Fruit fly (Drosophila melanogaster): ENCODE results near the gene eIF5B.
A peak's percentile ranks its signal among the peaks of the same experiment; 100 is the strongest.

The eIF5B gene

dm6 chr3L:3418207-3419086, 42.3 kb downstream of the eIF5B start (continued):
- TF ChIP-seq Scr (GFP tag; IDR thresholded peaks at IDR 0.05; ENCODE audit: partially characterized antibody) (no peak), CG17829 (tag; optimal IDR thresholded peaks at IDR 0.05) (peak; percentile 3), Elba2 (GFP tag; optimal IDR thresholded peaks at IDR 0.05) (no peak), CG14710 (tag; optimal IDR thresholded peaks at IDR 0.05) (peak; percentile 3), CG1792 (GFP tag; optimal IDR thresholded peaks at IDR 0.05) (peak; percentile 66), jing (GFP tag; optimal IDR thresholded peaks at IDR 0.05) (peak; percentile 23), CG11398 (GFP tag; optimal IDR thresholded peaks at IDR 0.05) (peak; percentile 34), caup (GFP tag; optimal IDR thresholded peaks at IDR 0.05; ENCODE audit: severe bottlenecking) (peak; percentile 86), CG31224 (GFP tag; IDR thresholded peaks at IDR 0.05) (peak; percentile 69), HmgD (GFP tag; optimal IDR thresholded peaks at IDR 0.05) (no peak), en (GFP tag; optimal IDR thresholded peaks at IDR 0.05) (no peak), CG9609 (GFP tag; optimal IDR thresholded peaks at IDR 0.05) (peak; percentile 67), CG13624 (GFP tag; optimal IDR thresholded peaks at IDR 0.05) (peak; percentile 75), CG31388 (GFP tag; optimal IDR thresholded peaks at IDR 0.05) (no peak), Sox100B (GFP tag; optimal IDR thresholded peaks at IDR 0.05) (peak; percentile 51), CG2678 (tag; optimal IDR thresholded peaks at IDR 0.05) (peak; percentile 79), br (optimal IDR thresholded peaks at IDR 0.05) (no peak), corto (GFP tag; optimal IDR thresholded peaks at IDR 0.05) (no peak), Bdp1 (GFP tag; optimal IDR thresholded peaks at IDR 0.05) (peak; percentile 41), ems (GFP tag; optimal IDR thresholded peaks at IDR 0.05) (peak; percentile 63), mirr (GFP tag; optimal IDR thresholded peaks at IDR 0.05) (peak; percentile 99), CG7987 (GFP tag; optimal IDR thresholded peaks at IDR 0.05) (peak; percentile 84), amos (GFP tag; IDR thresholded peaks at IDR 0.05; ENCODE audit: partially characterized antibody) (peak; percentile 25; the same call in 1 of the 2 replicates), CG9797 (GFP tag; optimal IDR thresholded peaks at IDR 0.05) (peak; percentile 13), hkb (optimal IDR thresholded peaks at IDR 0.05) (no peak), hkb (GFP tag; IDR thresholded peaks at IDR 0.05) (peak; percentile 85), chinmo (GFP tag; IDR thresholded peaks at IDR 0.05; ENCODE audit: partially characterized antibody) (peak; percentile 99), jigr1 (GFP tag; IDR thresholded peaks at IDR 0.05) (peak; percentile 42; the same call in 1 of the 3 replicates), tgo (GFP tag; IDR thresholded peaks at IDR 0.05) (peak; percentile 80), ttk (GFP tag; IDR thresholded peaks at IDR 0.05) (peak; percentile 72), CG42726 (GFP tag; IDR thresholded peaks at IDR 0.05; ENCODE audit: partially characterized antibody) (peak; percentile 62; the same call in 1 of the 2 replicates), CG2199 (GFP tag; IDR thresholded peaks at IDR 0.05) (peak; percentile 83), MESR4 (GFP tag; optimal IDR thresholded peaks at IDR 0.05) (no peak), Dip2 (GFP tag; IDR thresholded peaks at IDR 0.05) (peak; percentile 50; the same call in 1 of the 2 replicates), CG6254 (GFP tag; optimal IDR thresholded peaks at IDR 0.05) (no peak), fd96Cb (tag; optimal IDR thresholded peaks at IDR 0.05) (peak; percentile 51), tll (GFP tag; optimal IDR thresholded peaks at IDR 0.05) (no peak), CG4707 (GFP tag; optimal IDR thresholded peaks at IDR 0.05) (peak; percentile 38), ab (GFP tag; optimal IDR thresholded peaks at IDR 0.05) (no peak), CG12236 (GFP tag; optimal IDR thresholded peaks at IDR 0.05) (no peak), Hr39 (optimal IDR thresholded peaks at IDR 0.05) (no peak), Nf-YC (tag; optimal IDR thresholded peaks at IDR 0.05) (peak; percentile 69), onecut (GFP tag; IDR thresholded peaks at IDR 0.05) (peak; percentile 57), CG33213 (GFP tag; optimal IDR thresholded peaks at IDR 0.05) (peak; percentile 41), CG15479 (GFP tag; optimal IDR thresholded peaks at IDR 0.05) (no peak), btn (GFP tag; optimal IDR thresholded peaks at IDR 0.05) (peak; percentile 40), gcm2 (GFP tag; optimal IDR thresholded peaks at IDR 0.05) (no peak), H2.0 (GFP tag; IDR thresholded peaks at IDR 0.05) (peak; percentile 81), CG31365 (tag; optimal IDR thresholded peaks at IDR 0.05) (peak; percentile 60)
